Worm (Caenorhabditis elegans): ENCODE measurements around the gene egl-5.
"Not testable (repeated sequence)": the region's sequence is repeated elsewhere in the genome, so short reads cannot be mapped to it uniquely, and the experiment has no call there.

The egl-5 gene

ce11 chrIII:7821130-7821529 is 7.0 kb downstream of the egl-5 start:
- TF ChIP-seq rpc-1 (optimal IDR thresholded peaks at IDR 0.05) = not testable (repeated sequence)
- TF ChIP-seq rpc-1 (tag; optimal IDR thresholded peaks at IDR 0.05) (peak; percentile 44), tbp1 (GFP tag; optimal IDR thresholded peaks at IDR 0.05) (peak; percentile 39), lin-26 (GFP tag; IDR thresholded peaks at IDR 0.05) (peak; percentile 74; the same call in 1 of the 2 replicates), B0261.1 (tag; optimal IDR thresholded peaks at IDR 0.05) (peak; percentile 43)

- TF ChIP-seq sptf-2 (GFP tag; optimal IDR thresholded peaks at IDR 0.05) (no peak), ceh-27 (GFP tag; optimal IDR thresholded peaks at IDR 0.05) (no peak), sea-2 (GFP tag; IDR thresholded peaks at IDR 0.05) (no peak), ztf-25 (GFP tag; IDR thresholded peaks at IDR 0.05) (no peak), pbrm-1 (GFP tag; IDR thresholded peaks at IDR 0.05) (no peak), bed-1 (GFP tag; IDR thresholded peaks at IDR 0.05) (no peak), hlh-12 (tag; optimal IDR thresholded peaks at IDR 0.05) (no peak), cebp-1 (GFP tag; IDR thresholded peaks at IDR 0.05) (no peak), cebp-1 (tag; optimal IDR thresholded peaks at IDR 0.05) (no peak), ccch-3 (GFP tag; optimal IDR thresholded peaks at IDR 0.05) (no peak), lsl-1 (GFP tag; optimal IDR thresholded peaks at IDR 0.05) (no peak), nhr-179 (tag; optimal IDR thresholded peaks at IDR 0.05) (no peak), rpc-1 (optimal IDR thresholded peaks at IDR 0.05) (no peak), rpc-1 (tag; optimal IDR thresholded peaks at IDR 0.05) (no peak), nhr-90 (tag; optimal IDR thresholded peaks at IDR 0.05) (no peak)
These were observed 9.1 kb downstream of the egl-5 start for ce11 chrIII:7823285-7823684.

DNA sequence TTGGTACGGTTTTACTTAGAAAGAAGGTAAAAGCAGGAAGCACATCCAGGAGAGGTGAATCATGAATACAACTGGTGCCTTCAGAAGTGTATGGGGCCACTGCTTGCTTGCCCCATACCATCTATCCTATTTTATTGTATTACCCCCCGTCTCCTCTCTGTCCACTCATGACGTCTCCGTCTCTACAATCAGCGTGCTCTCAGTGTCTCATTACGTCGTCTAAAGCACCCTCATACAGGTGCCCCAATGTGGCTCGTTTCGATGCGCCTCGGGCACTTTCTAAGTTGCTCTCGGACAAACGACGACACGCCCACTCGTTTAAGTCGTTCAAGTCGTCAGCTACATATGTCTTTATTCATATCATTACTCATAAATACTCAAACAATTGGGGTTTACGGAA is 9.9 kb downstream of the egl-5 start:
- TF ChIP-seq ekl-4 (GFP tag; IDR thresholded peaks at IDR 0.05) (0 out of 2 replicates have a peak, but pooled peaks have one; percentile 15), ztf-6 (GFP tag; IDR thresholded peaks at IDR 0.05) (no peak), hsf-1 (GFP tag; IDR thresholded peaks at IDR 0.05) (peak; percentile 65; the same call in 1 of the 2 replicates), F49E8.2 (tag; optimal IDR thresholded peaks at IDR 0.05; ENCODE audit: insufficient read depth) (no peak), tbp1 (GFP tag; optimal IDR thresholded peaks at IDR 0.05) (peak; percentile 30), ceh-58 (GFP tag; IDR thresholded peaks at IDR 0.05) (no peak), T26A5.8 (tag; optimal IDR thresholded peaks at IDR 0.05) (no peak), ztf-18 (tag; optimal IDR thresholded peaks at IDR 0.05) (peak; percentile 3), F52B5.7 (tag; optimal IDR thresholded peaks at IDR 0.05) (no peak), hmg-1.2 (GFP tag; IDR thresholded peaks at IDR 0.05) (no peak), egl-44 (GFP tag; IDR thresholded peaks at IDR 0.05) (no peak), hrde-1 (tag; optimal IDR thresholded peaks at IDR 0.05; ENCODE audit: borderline replicate concordance) (peak; percentile 61), nhr-120 (GFP tag; IDR thresholded peaks at IDR 0.05) (no peak), die-1 (tag; optimal IDR thresholded peaks at IDR 0.05) (no peak), nhr-179 (tag; optimal IDR thresholded peaks at IDR 0.05) (no peak), T07F8.4 (tag; optimal IDR thresholded peaks at IDR 0.05) (no peak), ztf-25 (GFP tag; IDR thresholded peaks at IDR 0.05) (no peak), madf-6 (GFP tag; IDR thresholded peaks at IDR 0.05) (peak; percentile 49), F37B4.10 (GFP tag; IDR thresholded peaks at IDR 0.05) (no peak), attf-6 (GFP tag; IDR thresholded peaks at IDR 0.05) (no peak), Y56A3A.18 (GFP tag; IDR thresholded peaks at IDR 0.05) (no peak), zim-3 (tag; optimal IDR thresholded peaks at IDR 0.05) (no peak), F55B11.4 (tag; optimal IDR thresholded peaks at IDR 0.05; ENCODE audit: borderline replicate concordance, insufficient read depth) (no peak)

All from whole organism, young adult.